Worm (Caenorhabditis elegans) whole organism, L1 larva: ENCODE measurements around the gene C33A12.3.

ENCODE experiments used
- alr-1 ChIP-seq: fragments of 200-800 bp; sonication (Bioruptor generic); optimal IDR thresholded peaks from 2 replicates; lab custom pipeline; 2018; ENCODE audit warnings: borderline replicate concordance, mild to moderate bottlenecking, missing genetic modification characterization, missing compliant biosample characterization
- ceh-63 ChIP-seq: fragments of 200-800 bp; sonication (Bioruptor generic); optimal IDR thresholded peaks from 2 replicates; lab custom pipeline; 2018; ENCODE audit warnings: mild to moderate bottlenecking, missing genetic modification characterization, missing compliant biosample characterization
- fkh-10 ChIP-seq: sonication (generic microtip); optimal IDR thresholded peaks from 2 replicates; lab custom pipeline; 2017; ENCODE audit warnings: missing biosample characterization, missing genetic modification reagents, missing genetic modification characterization
- fkh-4 ChIP-seq: sonication (generic microtip); optimal IDR thresholded peaks from 2 replicates; lab custom pipeline; 2016; ENCODE audit warnings: missing compliant biosample characterization, missing genetic modification characterization, borderline replicate concordance
- hlh-17 ChIP-seq: fragments of 200-800 bp; sonication (Bioruptor generic); optimal IDR thresholded peaks from 2 replicates; lab custom pipeline; 2018; ENCODE audit warnings: missing genetic modification characterization, mild to moderate bottlenecking, missing compliant biosample characterization, moderate library complexity, borderline replicate concordance
- lin-35 ChIP-seq, 2 experiments: fragments of 150-350 bp; optimal IDR thresholded peaks; 2 replicates each; lab custom pipeline; 2014; ENCODE audit warnings: missing biosample characterization in 2 of 2, missing genetic modification characterization in 2 of 2, missing genetic modification reagents in 2 of 2

Gene C33A12.3

ce11 chrIV:9464345-9464783 is 48.4 kb downstream of the C33A12.3 start (continued):
- TF ChIP-seq alr-1 (tag; lab: Kevin White, UChicago) (no peak), ceh-63 (GFP tag; lab: Kevin White, UChicago) (no peak), fkh-4 (tag; lab: Kevin White, UChicago) (no peak), hlh-17 (GFP tag; lab: Kevin White, UChicago) (no peak), fkh-10 (GFP tag; lab: Kevin White, UChicago) (no peak), lin-35 (GFP tag; optimal IDR thresholded peaks at IDR 0.05; lab: Kevin White, UChicago) (no peak)
